Fruit fly (Drosophila melanogaster): ENCODE measurements around the gene Pcp.

Gene Pcp

DNA sequence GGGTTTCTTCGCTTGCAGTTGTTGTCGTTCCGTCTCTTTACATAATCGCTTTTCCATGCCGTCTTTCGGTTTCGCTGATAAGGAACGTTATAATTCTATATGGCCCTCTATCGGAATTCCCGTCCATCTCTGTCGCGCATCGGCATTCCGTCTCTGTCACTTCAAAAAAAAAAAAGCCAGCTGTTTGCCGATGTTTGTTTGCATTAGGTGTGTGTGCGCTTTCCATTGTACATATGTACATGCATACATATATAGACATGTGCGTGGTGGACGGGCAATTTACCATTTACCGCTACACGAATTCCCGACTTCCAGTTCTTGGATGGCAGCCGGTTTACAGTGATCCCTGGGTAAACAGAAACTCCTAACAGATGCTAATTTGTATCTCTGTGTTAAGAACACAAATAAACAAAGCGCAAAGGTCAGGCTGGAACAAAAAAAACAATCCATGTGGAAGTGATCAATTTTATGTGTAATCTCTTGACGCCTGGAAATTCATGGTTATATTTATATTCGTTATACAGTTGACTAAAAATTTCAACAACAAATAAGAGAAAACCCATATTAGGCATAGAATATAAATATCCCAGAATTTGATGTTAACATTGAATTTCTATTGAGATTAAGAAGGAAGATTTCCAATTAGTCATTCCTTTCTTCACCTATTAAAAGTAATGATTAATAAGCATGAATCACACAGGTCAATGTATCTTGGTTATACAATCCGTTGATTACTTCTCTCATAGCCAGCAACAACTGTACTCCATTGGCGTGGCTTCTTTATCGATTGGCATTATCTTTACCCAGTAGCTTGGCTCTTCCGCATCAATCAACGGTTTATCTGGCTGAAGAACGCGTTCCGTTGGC, 21.8 kb downstream of the Pcp start (continued):
- TF ChIP-seq chinmo (GFP tag; IDR thresholded peaks at IDR 0.05; ENCODE audit: partially characterized antibody) (peak; percentile 85; the same call in 2 of the 4 replicates), Ada2b (GFP tag; IDR thresholded peaks at IDR 0.05) (no peak), C15 (GFP tag; IDR thresholded peaks at IDR 0.05) (no peak), CG17802 (tag; optimal IDR thresholded peaks at IDR 0.05) (no peak), sens (GFP tag) (peak; percentile 94), al (GFP tag; IDR thresholded peaks at IDR 0.05) (no peak), kni (GFP tag; optimal IDR thresholded peaks at IDR 0.05) (peak; percentile 60), ind (GFP tag; optimal IDR thresholded peaks at IDR 0.05) (peak; percentile 18), en (GFP tag; optimal IDR thresholded peaks at IDR 0.05) (no peak), Atf6 (GFP tag; IDR thresholded peaks at IDR 0.05) (no peak), mld (GFP tag; IDR thresholded peaks at IDR 0.05; ENCODE audit: partially characterized antibody) (no peak), vnd (GFP tag; IDR thresholded peaks at IDR 0.05; ENCODE audit: partially characterized antibody) (no peak), CG9215 (GFP tag; IDR thresholded peaks at IDR 0.05) (no peak), cas (GFP tag; IDR thresholded peaks at IDR 0.05) (no peak), wek (GFP tag; optimal IDR thresholded peaks at IDR 0.05) (peak; percentile 41), mirr (GFP tag; optimal IDR thresholded peaks at IDR 0.05) (no peak), fd102C (GFP tag; optimal IDR thresholded peaks at IDR 0.05) (peak; percentile 52), CG12659 (GFP tag; optimal IDR thresholded peaks at IDR 0.05) (no peak), CG14965 (GFP tag; optimal IDR thresholded peaks at IDR 0.05; ENCODE audit: borderline replicate concordance) (no peak), eyg (GFP tag; optimal IDR thresholded peaks at IDR 0.05) (no peak), CG9797 (GFP tag; optimal IDR thresholded peaks at IDR 0.05) (no peak), ewg (GFP tag; optimal IDR thresholded peaks at IDR 0.05) (peak; percentile 23), CG12071 (GFP tag; optimal IDR thresholded peaks at IDR 0.05) (no peak), CG7271 (tag; optimal IDR thresholded peaks at IDR 0.05) (no peak), CG4328 (GFP tag; optimal IDR thresholded peaks at IDR 0.05) (no peak), chn (GFP tag; optimal IDR thresholded peaks at IDR 0.05) (no peak), jigr1 (GFP tag; IDR thresholded peaks at IDR 0.05) (no peak), CG7987 (GFP tag; optimal IDR thresholded peaks at IDR 0.05) (peak; percentile 13), pros (GFP tag; optimal IDR thresholded peaks at IDR 0.05) (peak; percentile 20), CG9817 (tag; optimal IDR thresholded peaks at IDR 0.05) (no peak), CG11560 (tag; IDR thresholded peaks at IDR 0.05) (no peak), hbn (GFP tag; IDR thresholded peaks at IDR 0.05; ENCODE audit: partially characterized antibody) (no peak), shn (GFP tag; optimal IDR thresholded peaks at IDR 0.05) (no peak), grau (tag; optimal IDR thresholded peaks at IDR 0.05) (peak; percentile 85), CG15073 (GFP tag; optimal IDR thresholded peaks at IDR 0.05) (no peak), Blimp-1 (GFP tag; optimal IDR thresholded peaks at IDR 0.05) (peak; percentile 17), phol (tag; optimal IDR thresholded peaks at IDR 0.05) (peak; percentile 36), Hmx (GFP tag; optimal IDR thresholded peaks at IDR 0.05) (no peak), MESR4 (GFP tag; optimal IDR thresholded peaks at IDR 0.05) (no peak), CG1792 (GFP tag; optimal IDR thresholded peaks at IDR 0.05) (peak; percentile 30), CG14667 (GFP tag; IDR thresholded peaks at IDR 0.05) (no peak), MTF-1 (GFP tag; optimal IDR thresholded peaks at IDR 0.05; ENCODE audit: borderline replicate concordance) (peak; percentile 17), hkb (optimal IDR thresholded peaks at IDR 0.05) (no peak), hkb (GFP tag; IDR thresholded peaks at IDR 0.05) (peak; percentile 52; the same call in 1 of the 2 replicates), CG2712 (tag; optimal IDR thresholded peaks at IDR 0.05) (no peak), CG9609 (GFP tag; optimal IDR thresholded peaks at IDR 0.05) (peak; percentile 23), CG8281 (tag; optimal IDR thresholded peaks at IDR 0.05) (no peak), H15 (GFP tag; IDR thresholded peaks at IDR 0.05) (0 out of 3 replicates have a peak, but pooled peaks have one; percentile 22), vvl (GFP tag; IDR thresholded peaks at IDR 0.05) (no peak)
